Fruit fly (Drosophila melanogaster) whole organism, embryonic: Measurements from ENCODE around the gene kri.

ENCODE experiments used
- Blimp-1 ChIP-seq: fragments of 200-800 bp; sonication (Bioruptor generic); optimal IDR thresholded peaks from 3 replicates; lab custom pipeline; 2018; ENCODE audit warnings: missing biosample characterization, missing genetic modification characterization, mild to moderate bottlenecking, moderate library complexity, missing genetic modification reagents
- CG10321 ChIP-seq: fragments of 200-800 bp; sonication (Bioruptor generic); IDR thresholded peaks from 2 replicates; pipeline ENCODE4 v1.3.6; 2022; ENCODE audit warnings: missing biosample characterization, missing genetic modification characterization
- CG10979 ChIP-seq: fragments of 200-800 bp; sonication (Bioruptor generic); optimal IDR thresholded peaks from 2 replicates; lab custom pipeline; 2018; ENCODE audit warnings: missing biosample characterization, mild to moderate bottlenecking, missing genetic modification characterization, moderate library complexity
- CG1602 ChIP-seq: fragments of 200-800 bp; sonication (Bioruptor generic); optimal IDR thresholded peaks from 3 replicates; lab custom pipeline; 2016; ENCODE audit warnings: missing biosample characterization, missing genetic modification characterization
- CG17829 ChIP-seq: fragments of 200-800 bp; optimal IDR thresholded peaks from 2 replicates; lab custom pipeline; 2019; ENCODE audit warnings: missing biosample characterization, mild to moderate bottlenecking, missing genetic modification characterization, moderate library complexity
- CG2199 ChIP-seq: fragments of 200-800 bp; sonication (Bioruptor generic); IDR thresholded peaks from 3 replicates; pipeline ENCODE4 v1.3.6; 2022; ENCODE audit warnings: missing biosample characterization, missing genetic modification characterization
- CG2202 ChIP-seq: fragments of 200-800 bp; sonication (Bioruptor generic); optimal IDR thresholded peaks from 2 replicates; lab custom pipeline; 2018; ENCODE audit warnings: missing biosample characterization, mild to moderate bottlenecking, missing genetic modification characterization
- CG30431 ChIP-seq: fragments of 200-800 bp; sonication (Bioruptor generic); optimal IDR thresholded peaks from 2 replicates; lab custom pipeline; 2017; ENCODE audit warnings: missing biosample characterization, missing genetic modification characterization
- CG3407 ChIP-seq: fragments of 200-800 bp; sonication (Bioruptor generic); optimal IDR thresholded peaks from 2 replicates; lab custom pipeline; 2018; ENCODE audit warnings: missing biosample characterization, mild to moderate bottlenecking, missing genetic modification characterization
- CG8359 ChIP-seq: fragments of 200-800 bp; sonication (Bioruptor generic); optimal IDR thresholded peaks from 2 replicates; lab custom pipeline; 2017; ENCODE audit warnings: missing biosample characterization, mild to moderate bottlenecking, missing genetic modification characterization, borderline replicate concordance
- CG8765 ChIP-seq: fragments of 200-800 bp; sonication (Bioruptor generic); IDR thresholded peaks from 2 replicates; pipeline ENCODE4 v1.3.6; 2022; ENCODE audit warnings: missing biosample characterization, missing genetic modification characterization
- CG9932 ChIP-seq: fragments of 200-800 bp; sonication (Bioruptor generic); IDR thresholded peaks from 2 replicates; pipeline ENCODE4 v1.3.6; 2022; ENCODE audit warnings: missing biosample characterization, missing genetic modification characterization
- D19A ChIP-seq: fragments of 200-800 bp; optimal IDR thresholded peaks from 3 replicates; lab custom pipeline; 2019; ENCODE audit warnings: missing biosample characterization, mild to moderate bottlenecking, missing genetic modification characterization, moderate library complexity
- NC2β ChIP-seq: fragments of 200-800 bp; sonication (Bioruptor generic); optimal IDR thresholded peaks from 2 replicates; lab custom pipeline; 2016; ENCODE audit warnings: missing biosample characterization, missing genetic modification characterization
- Nf-YB ChIP-seq: fragments of 200-800 bp; sonication (Bioruptor generic); optimal IDR thresholded peaks from 3 replicates; lab custom pipeline; 2019; ENCODE audit warnings: missing biosample characterization, mild to moderate bottlenecking, missing genetic modification characterization, moderate library complexity
- PHDP ChIP-seq: fragments of 200-800 bp; sonication (Bioruptor generic); optimal IDR thresholded peaks from 3 replicates; lab custom pipeline; 2018; ENCODE audit warnings: missing biosample characterization, mild to moderate bottlenecking, missing genetic modification characterization, moderate library complexity
- Sry-β ChIP-seq: fragments of 200-800 bp; sonication (Bioruptor generic); optimal IDR thresholded peaks from 2 replicates; lab custom pipeline; 2018; ENCODE audit warnings: missing biosample characterization, mild to moderate bottlenecking, missing genetic modification characterization, moderate library complexity
- ac ChIP-seq: fragments of 200-800 bp; sonication (Bioruptor generic); optimal IDR thresholded peaks from 3 replicates; lab custom pipeline; 2017; ENCODE audit warnings: missing biosample characterization, mild to moderate bottlenecking, missing genetic modification characterization
- ap ChIP-seq: fragments of 200-800 bp; sonication (Bioruptor generic); IDR thresholded peaks from 2 replicates; pipeline ENCODE4 v1.3.6; 2022; ENCODE audit warnings: missing biosample characterization, missing genetic modification characterization
- crc ChIP-seq: fragments of 200-800 bp; sonication (Bioruptor generic); optimal IDR thresholded peaks from 2 replicates; lab custom pipeline; 2016; ENCODE audit warnings: missing biosample characterization, missing genetic modification characterization
- croc ChIP-seq: fragments of 200-800 bp; sonication (Bioruptor generic); conservative IDR thresholded peaks from 3 replicates; pipeline ENCODE4 v1.3.6; 2022; ENCODE audit warnings: missing biosample characterization, missing genetic modification characterization
- danr ChIP-seq: fragments of 200-800 bp; sonication (Bioruptor generic); IDR thresholded peaks from 2 replicates; pipeline ENCODE4 v1.3.6; 2022; ENCODE audit warnings: missing biosample characterization, missing genetic modification characterization
- emc ChIP-seq: fragments of 200-800 bp; sonication (Bioruptor generic); optimal IDR thresholded peaks from 2 replicates; lab custom pipeline; 2016; ENCODE audit warnings: missing biosample characterization, missing genetic modification characterization
- mld ChIP-seq: fragments of 200-800 bp; sonication (Bioruptor generic); IDR thresholded peaks from 3 replicates; pipeline ENCODE4 v1.3.6; 2022; ENCODE audit warnings: missing biosample characterization, missing genetic modification characterization; ENCODE audit not compliant: partially characterized antibody
- nerfin-1 ChIP-seq: fragments of 200-800 bp; sonication (Bioruptor generic); optimal IDR thresholded peaks from 3 replicates; lab custom pipeline; 2019; ENCODE audit warnings: missing biosample characterization, mild to moderate bottlenecking, missing genetic modification characterization, moderate library complexity
- phol ChIP-seq: fragments of 200-800 bp; sonication (Bioruptor generic); optimal IDR thresholded peaks from 3 replicates; lab custom pipeline; 2018; ENCODE audit warnings: missing biosample characterization, mild to moderate bottlenecking, missing genetic modification characterization, moderate library complexity

The kri gene

dm6 chr3L:5856919-5857318 lies 46.1 kb downstream of the kri start (continued):
- TF ChIP-seq CG1602 (GFP tag; lab: Kevin White, UChicago): peak; percentile 43
- TF ChIP-seq CG10321 (GFP tag; lab: Robert Waterston, UW): no peak
- no peak for TF ChIP-seq PHDP (tag; lab: Kevin White, UChicago)
- peak; percentile 82 for TF ChIP-seq CG10979 (tag; lab: Kevin White, UChicago)
- peak; percentile 63 for TF ChIP-seq CG30431 (GFP tag; lab: Kevin White, UChicago)
- peak; percentile 34 for TF ChIP-seq CG8359 (GFP tag; lab: Kevin White, UChicago)
- TF ChIP-seq danr: no peak
- peak; percentile 54 for TF ChIP-seq NC2β (GFP tag; lab: Kevin White, UChicago)
- no peak for TF ChIP-seq emc (GFP tag; lab: Kevin White, UChicago)
- peak; percentile 81 for TF ChIP-seq CG8765
- TF ChIP-seq mld: no peak
- no peak for TF ChIP-seq Sry-β (GFP tag; lab: Kevin White, UChicago)
- no peak for TF ChIP-seq ap (GFP tag; lab: Robert Waterston, UW)
- TF ChIP-seq CG17829: peak; percentile 80
- TF ChIP-seq Blimp-1 (GFP tag; lab: Kevin White, UChicago): peak; percentile 3
- TF ChIP-seq CG2202 (tag; lab: Kevin White, UChicago): peak; percentile 40
- peak; percentile 11 for TF ChIP-seq nerfin-1 (tag; lab: Kevin White, UChicago)
- TF ChIP-seq Nf-YB (GFP tag; lab: Kevin White, UChicago): no peak
- no peak for TF ChIP-seq CG3407
- peak; percentile 16; the same call in 1 of the 3 replicates for TF ChIP-seq croc (GFP tag; lab: Robert Waterston, UW)
- TF ChIP-seq phol (tag; lab: Kevin White, UChicago): peak; percentile 62
- TF ChIP-seq D19A: peak; percentile 49
- TF ChIP-seq crc (GFP tag; lab: Kevin White, UChicago): peak; percentile 17
- TF ChIP-seq, all 482 proteins: peak for 110

- peak; percentile 94 for TF ChIP-seq ac (GFP tag; lab: Kevin White, UChicago)
- 0 out of 3 replicates have a peak, but pooled peaks have one; percentile 8 for TF ChIP-seq CG2199 (GFP tag; lab: Robert Waterston, UW)
- no peak for TF ChIP-seq CG9932 (GFP tag; lab: Robert Waterston, UW)
- TF ChIP-seq, all 482 proteins: peak for 2
These were observed 48.3 kb downstream of the kri start for dm6 chr3L:5859029-5859428.
